Worm (Caenorhabditis elegans): ENCODE measurements around the gene C09E10.3.

- TF ChIP-seq W03F9.2 (tag; optimal IDR thresholded peaks at IDR 0.05): peak; percentile 2
- TF ChIP-seq dao-5 (tag; optimal IDR thresholded peaks at IDR 0.05): no peak
These were observed 36.6 kb downstream of the C09E10.3 start, which contains the start of gene apm-3 for ce11 chrX:954499-955061.

Measured in whole organism, L4/young adult.